Worm (Caenorhabditis elegans) whole organism, L3 larva: Measurements from ENCODE around the gene cest-32.

ENCODE experiments used
- R02D3.7 ChIP-seq: fragments of 150-350 bp; optimal IDR thresholded peaks from 2 replicates; lab custom pipeline; 2014; ENCODE audit warnings: missing biosample characterization, missing genetic modification characterization
- ZK546.5 ChIP-seq: sonication (generic microtip); optimal IDR thresholded peaks from 2 replicates; lab custom pipeline; 2017; ENCODE audit warnings: missing biosample characterization, missing genetic modification characterization
- aly-2 ChIP-seq: fragments of 150-350 bp; optimal IDR thresholded peaks from 2 replicates; lab custom pipeline; 2014; ENCODE audit warnings: missing biosample characterization, missing genetic modification characterization
- ama-1 ChIP-seq: fragments of 150-350 bp; optimal IDR thresholded peaks from 2 replicates; lab custom pipeline; 2018
- ceh-28 ChIP-seq: fragments of 150-350 bp; optimal IDR thresholded peaks from 2 replicates; lab custom pipeline; 2014; ENCODE audit warnings: missing biosample characterization, missing genetic modification reagents, missing genetic modification characterization
- ceh-82 ChIP-seq: fragments of 150-350 bp; optimal IDR thresholded peaks from 2 replicates; lab custom pipeline; 2014; ENCODE audit warnings: missing biosample characterization, missing genetic modification characterization
- ceh-9 ChIP-seq: sonication (generic microtip); optimal IDR thresholded peaks from 2 replicates; lab custom pipeline; 2018; ENCODE audit warnings: missing biosample characterization, missing genetic modification characterization
- daf-12 ChIP-seq: fragments of 150-350 bp; optimal IDR thresholded peaks from 2 replicates; lab custom pipeline; 2014; ENCODE audit warnings: missing biosample characterization, missing genetic modification reagents, missing genetic modification characterization
- egl-27 ChIP-seq: sonication (generic microtip); optimal IDR thresholded peaks from 4 replicates; lab custom pipeline; 2017; ENCODE audit warnings: missing biosample characterization, missing genetic modification reagents, missing genetic modification characterization
- egl-5 ChIP-seq: fragments of 150-350 bp; optimal IDR thresholded peaks from 2 replicates; lab custom pipeline; 2017; ENCODE audit warnings: missing biosample characterization, missing genetic modification reagents, missing genetic modification characterization, inconsistent platforms
- elt-1 ChIP-seq: fragments of 150-350 bp; optimal IDR thresholded peaks from 2 replicates; lab custom pipeline; 2014; ENCODE audit warnings: missing biosample characterization, missing genetic modification characterization
- elt-2 ChIP-seq: sonication (generic microtip); optimal IDR thresholded peaks from 2 replicates; lab custom pipeline; 2016; ENCODE audit warnings: missing genetic modification reagents, mild to moderate bottlenecking, missing genetic modification characterization, missing compliant biosample characterization
- elt-3 ChIP-seq, 3 experiments: fragments of 150-350 bp in 1 of 3; sonication (generic microtip) in 2 of 3; optimal IDR thresholded peaks; 2 replicates in 2 of 3; 4 replicates in 1 of 3; lab custom pipeline; 2014 to 2017; ENCODE audit warnings: missing biosample characterization in 3 of 3, missing genetic modification characterization in 3 of 3
- eor-1 ChIP-seq, 2 experiments: fragments of 150-350 bp; optimal IDR thresholded peaks; 2 replicates each; lab custom pipeline; 2014 to 2018; ENCODE audit warnings: missing biosample characterization in 2 of 2, missing genetic modification characterization in 2 of 2
- fkh-10 ChIP-seq: sonication (generic microtip); optimal IDR thresholded peaks from 2 replicates; lab custom pipeline; 2017; ENCODE audit warnings: missing biosample characterization, missing genetic modification reagents, missing genetic modification characterization
- hmg-11 ChIP-seq: sonication (generic microtip); optimal IDR thresholded peaks from 2 replicates; lab custom pipeline; 2016; ENCODE audit warnings: missing genetic modification characterization, missing compliant biosample characterization
- jun-1 ChIP-seq: fragments of 150-350 bp; optimal IDR thresholded peaks from 2 replicates; lab custom pipeline; 2014; ENCODE audit warnings: missing biosample characterization, missing genetic modification reagents, missing genetic modification characterization
- lin-15B ChIP-seq: fragments of 150-350 bp; optimal IDR thresholded peaks from 2 replicates; lab custom pipeline; 2014; ENCODE audit warnings: missing biosample characterization, missing genetic modification characterization
- lin-39 ChIP-seq: fragments of 150-350 bp; optimal IDR thresholded peaks from 2 replicates; lab custom pipeline; 2018; ENCODE audit warnings: missing biosample characterization, missing genetic modification reagents, missing genetic modification characterization
- lsy-12 ChIP-seq: sonication (generic microtip); optimal IDR thresholded peaks from 2 replicates; lab custom pipeline; 2016; ENCODE audit warnings: mild to moderate bottlenecking, missing genetic modification characterization, missing compliant biosample characterization
- mdl-1 ChIP-seq: fragments of 150-350 bp; optimal IDR thresholded peaks from 2 replicates; lab custom pipeline; 2014; ENCODE audit warnings: missing biosample characterization, missing genetic modification characterization
- mml-1 ChIP-seq: fragments of 150-350 bp; sonication (generic microtip); optimal IDR thresholded peaks from 3 replicates; lab custom pipeline; 2014; ENCODE audit warnings: missing biosample characterization, missing genetic modification characterization
- nfya-1 ChIP-seq: sonication (generic microtip); optimal IDR thresholded peaks from 2 replicates; lab custom pipeline; 2017; ENCODE audit warnings: missing genetic modification characterization, mild to moderate bottlenecking, missing compliant biosample characterization, antibody characterized with exemption, moderate library complexity; ENCODE audit not compliant: insufficient read depth
- nhr-11 ChIP-seq: fragments of 150-350 bp; optimal IDR thresholded peaks from 2 replicates; lab custom pipeline; 2014; ENCODE audit warnings: missing biosample characterization, missing genetic modification characterization
- nhr-12 ChIP-seq: fragments of 150-350 bp; optimal IDR thresholded peaks from 2 replicates; lab custom pipeline; 2014; ENCODE audit warnings: missing biosample characterization, missing genetic modification characterization
- nhr-23 ChIP-seq: fragments of 150-350 bp; optimal IDR thresholded peaks from 2 replicates; lab custom pipeline; 2014; ENCODE audit warnings: missing biosample characterization, missing genetic modification reagents, missing genetic modification characterization
- nhr-237 ChIP-seq: fragments of 150-350 bp; optimal IDR thresholded peaks from 2 replicates; lab custom pipeline; 2014; ENCODE audit warnings: missing biosample characterization, missing genetic modification characterization
- nhr-25 ChIP-seq: sonication (generic microtip); optimal IDR thresholded peaks from 2 replicates; lab custom pipeline; 2017; ENCODE audit warnings: missing biosample characterization, missing genetic modification characterization
- nhr-28 ChIP-seq: fragments of 150-350 bp; optimal IDR thresholded peaks from 2 replicates; lab custom pipeline; 2014; ENCODE audit warnings: missing biosample characterization, missing genetic modification characterization
- nhr-43 ChIP-seq: sonication (generic microtip); optimal IDR thresholded peaks from 2 replicates; lab custom pipeline; 2016; ENCODE audit warnings: mild to moderate bottlenecking, missing genetic modification characterization, missing compliant biosample characterization; ENCODE audit not compliant: poor library complexity, severe bottlenecking
- nhr-67 ChIP-seq: fragments of 150-350 bp; optimal IDR thresholded peaks from 2 replicates; lab custom pipeline; 2014; ENCODE audit warnings: missing biosample characterization, missing genetic modification characterization
- nhr-76 ChIP-seq: fragments of 150-350 bp; sonication (generic microtip); optimal IDR thresholded peaks from 5 replicates; lab custom pipeline; 2014; ENCODE audit warnings: missing biosample characterization, missing genetic modification characterization
- nhr-77 ChIP-seq: fragments of 150-350 bp; optimal IDR thresholded peaks from 2 replicates; lab custom pipeline; 2014; ENCODE audit warnings: missing biosample characterization, missing genetic modification characterization
- pha-4 ChIP-seq: fragments of 150-350 bp; optimal IDR thresholded peaks from 2 replicates; lab custom pipeline; 2014; ENCODE audit warnings: missing biosample characterization, missing genetic modification reagents, missing genetic modification characterization
- pqm-1 ChIP-seq: fragments of 150-350 bp; optimal IDR thresholded peaks from 2 replicates; lab custom pipeline; 2017; ENCODE audit warnings: missing biosample characterization, missing genetic modification characterization, inconsistent platforms
- sea-2 ChIP-seq: fragments of 150-350 bp; sonication (generic microtip); optimal IDR thresholded peaks from 4 replicates; lab custom pipeline; 2014; ENCODE audit warnings: missing biosample characterization, missing genetic modification reagents, missing genetic modification characterization
- skn-1 ChIP-seq: fragments of 150-350 bp; optimal IDR thresholded peaks from 2 replicates; lab custom pipeline; 2014; ENCODE audit warnings: missing biosample characterization, missing genetic modification characterization
- snpc-4 ChIP-seq: fragments of 150-350 bp; optimal IDR thresholded peaks from 2 replicates; lab custom pipeline; 2014; ENCODE audit warnings: missing biosample characterization, missing genetic modification characterization
- tbx-2 ChIP-seq: sonication (generic microtip); optimal IDR thresholded peaks from 2 replicates; lab custom pipeline; 2016; ENCODE audit warnings: mild to moderate bottlenecking, missing genetic modification characterization, missing compliant biosample characterization
- unc-39 ChIP-seq: sonication (generic microtip); optimal IDR thresholded peaks from 4 replicates; lab custom pipeline; 2017; ENCODE audit warnings: missing biosample characterization, missing genetic modification characterization
- unc-62 ChIP-seq: fragments of 150-350 bp; sonication (generic microtip); optimal IDR thresholded peaks from 4 replicates; lab custom pipeline; 2014; ENCODE audit warnings: missing biosample characterization, missing genetic modification reagents, missing genetic modification characterization
- zag-1 ChIP-seq: fragments of 150-350 bp; optimal IDR thresholded peaks from 2 replicates; lab custom pipeline; 2014; ENCODE audit warnings: missing biosample characterization, missing genetic modification characterization
- ztf-11 ChIP-seq: fragments of 150-350 bp; optimal IDR thresholded peaks from 2 replicates; lab custom pipeline; 2014; ENCODE audit warnings: missing biosample characterization, missing genetic modification characterization
- ztf-4 ChIP-seq: fragments of 150-350 bp; optimal IDR thresholded peaks from 2 replicates; lab custom pipeline; 2014; ENCODE audit warnings: missing biosample characterization, missing genetic modification characterization

cest-32 gene

ce11 chrV:5228513-5228912, 5.2 kb downstream of the cest-32 start:
- no peak for TF ChIP-seq ztf-4 (tag; lab: Kevin White, UChicago)
- peak; percentile 59 for TF ChIP-seq pha-4 (tag; lab: Kevin White, UChicago)
- TF ChIP-seq, all 47 proteins: peak for 1

- TF ChIP-seq pha-4 (tag; lab: Kevin White, UChicago) (no peak), zag-1 (tag; lab: Kevin White, UChicago) (no peak), nhr-76 (tag; lab: Kevin White, UChicago) (no peak), ceh-9 (no peak)
Measured at ce11 chrV:5225660-5226059, 8.0 kb downstream of the cest-32 start.

ce11 chrV:5223044-5223443, 10.6 kb downstream of the cest-32 start, which contains the start of gene Y49G5B.1:
Gene Y49G5B.1, plus strand, starts transcription at chrV:5223367.
- TF ChIP-seq zag-1 (tag; lab: Kevin White, UChicago) (no peak), elt-2 (tag; lab: Kevin White, UChicago) (peak; percentile 2), snpc-4 (tag; lab: Kevin White, UChicago) (no peak), ZK546.5 (tag; lab: Kevin White, UChicago) (no peak)

- TF ChIP-seq nhr-76 (tag; lab: Kevin White, UChicago), result no peak
- TF ChIP-seq fkh-10 (GFP tag; lab: Kevin White, UChicago), result no peak
- TF ChIP-seq nfya-1 (tag; lab: Kevin White, UChicago), result peak; percentile 89
- TF ChIP-seq, all 47 proteins: peak for 1
Measured at ce11 chrV:5213674-5214073, 20.0 kb downstream of the cest-32 start.

- TF ChIP-seq ceh-28 (tag; lab: Kevin White, UChicago) (no peak), ceh-9 (no peak), elt-3 (tag; optimal IDR thresholded peaks at IDR 0.05; lab: Kevin White, UChicago) (no peak), nhr-237 (tag; lab: Kevin White, UChicago) (no peak), elt-2 (tag; lab: Kevin White, UChicago) (peak; percentile 6), hmg-11 (tag; lab: Kevin White, UChicago) (peak; percentile 40), sea-2 (GFP tag; lab: Kevin White, UChicago) (no peak), tbx-2 (tag; lab: Kevin White, UChicago) (no peak), aly-2 (tag; lab: Kevin White, UChicago) (no peak), ama-1 (lab: Kevin White, UChicago) (no peak), pha-4 (tag; lab: Kevin White, UChicago) (peak; percentile 76), mml-1 (tag; lab: Kevin White, UChicago) (no peak), nhr-23 (tag; lab: Kevin White, UChicago) (no peak), lin-39 (tag; lab: Kevin White, UChicago) (no peak), nhr-12 (tag; lab: Kevin White, UChicago) (no peak), egl-5 (tag; lab: Kevin White, UChicago) (peak; percentile 17), snpc-4 (tag; lab: Kevin White, UChicago) (no peak), R02D3.7 (tag; lab: Kevin White, UChicago) (no peak), ceh-82 (no peak), fkh-10 (GFP tag; lab: Kevin White, UChicago) (no peak), nhr-28 (tag; lab: Kevin White, UChicago) (no peak), unc-62 (GFP tag; lab: Kevin White, UChicago) (no peak), nfya-1 (tag; lab: Kevin White, UChicago) (peak; percentile 46), ZK546.5 (tag; lab: Kevin White, UChicago) (no peak), nhr-76 (tag; lab: Kevin White, UChicago) (no peak), lin-15B (tag; lab: Kevin White, UChicago) (peak; percentile 66), ztf-4 (tag; lab: Kevin White, UChicago) (no peak), egl-27 (tag; lab: Kevin White, UChicago) (no peak), elt-1 (tag; lab: Kevin White, UChicago) (no peak), unc-39 (no peak), jun-1 (no peak), daf-12 (tag; lab: Kevin White, UChicago) (no peak), ztf-11 (tag; lab: Kevin White, UChicago) (no peak), nhr-11 (no peak), nhr-43 (tag; lab: Kevin White, UChicago) (no peak), skn-1 (no peak), nhr-67 (tag; lab: Kevin White, UChicago) (no peak), eor-1 (tag; optimal IDR thresholded peaks at IDR 0.05; lab: Kevin White, UChicago) (no peak), zag-1 (tag; lab: Kevin White, UChicago) (no peak), nhr-25 (tag; lab: Kevin White, UChicago) (no peak), pqm-1 (peak; percentile 3), nhr-77 (no peak), lsy-12 (no peak), mdl-1 (tag; lab: Kevin White, UChicago) (no peak)
Measured at ce11 chrV:5204127-5204526, 29.6 kb downstream of the cest-32 start, which contains the start of gene ttc-37. Gene ttc-37, plus strand, starts transcription at chrV:5204475.
